Fruit fly (Drosophila melanogaster) whole organism, adult: ENCODE results near the gene Afg3l2.

ENCODE experiments used
- CG14711 ChIP-seq: fragments of 200-800 bp; sonication (Bioruptor generic); optimal IDR thresholded peaks from 2 replicates; lab custom pipeline; 2018; ENCODE audit warnings: missing biosample characterization, mild to moderate bottlenecking, missing genetic modification characterization, moderate library complexity
- Crg-1 ChIP-seq: fragments of 200-800 bp; sonication (Bioruptor generic); optimal IDR thresholded peaks from 2 replicates; lab custom pipeline; 2016; ENCODE audit warnings: missing biosample characterization, missing genetic modification characterization
- tj ChIP-seq: fragments of 200-800 bp; sonication (Bioruptor generic); optimal IDR thresholded peaks from 3 replicates; lab custom pipeline; 2017; ENCODE audit warnings: missing biosample characterization, mild to moderate bottlenecking, missing genetic modification characterization, moderate library complexity

- no peak for TF ChIP-seq CG14711 (tag; lab: Kevin White, UChicago)
- TF ChIP-seq tj = no peak
- TF ChIP-seq Crg-1 (GFP tag; lab: Kevin White, UChicago) = no peak
Measured at dm6 chr3L:17209402-17209801, 32.5 kb downstream of the Afg3l2 start.
